Worm (Caenorhabditis elegans) whole organism, L4 larva: ENCODE results near the gene ceh-93.
"Not testable (repeated sequence)": the region's sequence is repeated elsewhere in the genome, so short reads cannot be mapped to it uniquely, and the experiment has no call there.

Experiments
- F37D6.2 ChIP-seq: sonication (generic microtip); optimal IDR thresholded peaks from 2 replicates; lab custom pipeline; 2016; ENCODE audit warnings: mild to moderate bottlenecking, missing genetic modification characterization, missing compliant biosample characterization
- T26A8.4 ChIP-seq: fragments of 200-800 bp; sonication (Bioruptor generic); IDR thresholded peaks from 2 replicates; pipeline ENCODE4 v1.3.6; 2022; ENCODE audit warnings: missing genetic modification characterization, missing compliant biosample characterization
- ZK546.5 ChIP-seq, 2 experiments: sonication (generic microtip); optimal IDR thresholded peaks; 2 replicates each; lab custom pipeline; 2017; ENCODE audit warnings: missing biosample characterization in 2 of 2, missing genetic modification characterization in 2 of 2
- aha-1 ChIP-seq: fragments of 150-350 bp; peaks from one replicate; lab custom pipeline; 2014; ENCODE audit warnings: missing biosample characterization, missing genetic modification characterization
- ceh-20 ChIP-seq: fragments of 200-800 bp; sonication (Bioruptor generic); IDR thresholded peaks from 2 replicates; pipeline ENCODE4 v1.3.6; 2022; ENCODE audit warnings: missing genetic modification reagents, missing genetic modification characterization, missing compliant biosample characterization
- ceh-44 ChIP-seq: fragments of 200-800 bp; sonication (Bioruptor generic); IDR thresholded peaks from 2 replicates; pipeline ENCODE4 v1.3.6; 2022; ENCODE audit warnings: missing genetic modification reagents, missing genetic modification characterization, missing compliant biosample characterization
- ceh-62 ChIP-seq: sonication (generic microtip); optimal IDR thresholded peaks from 2 replicates; lab custom pipeline; 2017; ENCODE audit warnings: missing biosample characterization, missing genetic modification characterization
- dmd-6 ChIP-seq: fragments of 200-800 bp; sonication (Bioruptor generic); IDR thresholded peaks from 2 replicates; pipeline ENCODE4 v1.3.6; 2022; ENCODE audit warnings: missing genetic modification reagents, missing genetic modification characterization, missing compliant biosample characterization
- dmd-8 ChIP-seq: fragments of 200-800 bp; sonication (Bioruptor generic); IDR thresholded peaks from 2 replicates; pipeline ENCODE4 v1.3.6; 2022; ENCODE audit warnings: missing genetic modification characterization, missing compliant biosample characterization
- dpl-1 ChIP-seq: fragments of 150-350 bp; optimal IDR thresholded peaks from 2 replicates; lab custom pipeline; 2014; ENCODE audit warnings: missing biosample characterization, missing genetic modification reagents, missing genetic modification characterization
- hif-1 ChIP-seq, 2 experiments: sonication (generic microtip); optimal IDR thresholded peaks; 2 replicates each; lab custom pipeline; 2016 to 2017; ENCODE audit warnings: missing compliant biosample characterization in 2 of 2, missing genetic modification characterization in 2 of 2, missing genetic modification reagents in 2 of 2, missing genotype in 2 of 2, mild to moderate bottlenecking in 1 of 2
- hlh-11 ChIP-seq: fragments of 200-800 bp; sonication (Bioruptor generic); optimal IDR thresholded peaks from 2 replicates; lab custom pipeline; 2018; ENCODE audit warnings: mild to moderate bottlenecking, missing genetic modification characterization, missing compliant biosample characterization
- hlh-30 ChIP-seq: sonication (generic microtip); optimal IDR thresholded peaks from 2 replicates; lab custom pipeline; 2017; ENCODE audit warnings: antibody characterized with exemption, mild to moderate bottlenecking, missing genetic modification characterization, missing compliant biosample characterization; ENCODE audit not compliant: insufficient read depth
- lin-13 ChIP-seq: fragments of 150-350 bp; optimal IDR thresholded peaks from 2 replicates; lab custom pipeline; 2014; ENCODE audit warnings: missing biosample characterization, missing genetic modification reagents, missing genetic modification characterization
- lin-29 ChIP-seq: fragments of 200-800 bp; sonication (Bioruptor generic); IDR thresholded peaks from 2 replicates; pipeline ENCODE4 v1.3.6; 2022; ENCODE audit warnings: missing genetic modification reagents, missing genetic modification characterization, missing compliant biosample characterization
- lin-39 ChIP-seq: fragments of 150-350 bp; optimal IDR thresholded peaks from 2 replicates; lab custom pipeline; 2014; ENCODE audit warnings: missing biosample characterization, missing genetic modification reagents, missing genetic modification characterization
- lsy-2 ChIP-seq, 2 experiments: fragments of 150-350 bp in 1 of 2; sonication (generic microtip) in 1 of 2; optimal IDR thresholded peaks; 2 replicates each; lab custom pipeline; 2014 to 2017; ENCODE audit warnings: missing biosample characterization in 2 of 2, missing genetic modification characterization in 2 of 2
- mes-2 ChIP-seq: sonication (generic microtip); optimal IDR thresholded peaks from 2 replicates; lab custom pipeline; 2016; ENCODE audit warnings: missing genotype, mild to moderate bottlenecking, missing genetic modification characterization, missing compliant biosample characterization; ENCODE audit not compliant: poor library complexity, severe bottlenecking
- mxl-2 ChIP-seq: fragments of 200-800 bp; sonication (Bioruptor generic); conservative IDR thresholded peaks from 2 replicates; pipeline ENCODE4 v1.3.6; 2022; ENCODE audit warnings: missing genetic modification reagents, missing genetic modification characterization, missing compliant biosample characterization
- mxl-3 ChIP-seq: fragments of 200-800 bp; sonication (Bioruptor generic); optimal IDR thresholded peaks from 2 replicates; lab custom pipeline; 2018; ENCODE audit warnings: mild to moderate bottlenecking, missing genetic modification characterization, missing compliant biosample characterization
- nhr-10 ChIP-seq: fragments of 150-350 bp; optimal IDR thresholded peaks from 2 replicates; lab custom pipeline; 2014; ENCODE audit warnings: missing biosample characterization, missing genetic modification characterization
- nhr-102 ChIP-seq: sonication (generic microtip); optimal IDR thresholded peaks from 2 replicates; lab custom pipeline; 2016; ENCODE audit warnings: mild to moderate bottlenecking, missing genetic modification characterization, moderate library complexity, missing compliant biosample characterization
- nhr-111 ChIP-seq: fragments of 200-800 bp; sonication (Bioruptor generic); optimal IDR thresholded peaks from 2 replicates; lab custom pipeline; 2018; ENCODE audit warnings: mild to moderate bottlenecking, missing genetic modification characterization, missing compliant biosample characterization
- nhr-41 ChIP-seq: fragments of 200-800 bp; sonication (Bioruptor generic); IDR thresholded peaks from 2 replicates; pipeline ENCODE4 v1.3.6; 2022; ENCODE audit warnings: missing genetic modification reagents, missing genetic modification characterization, missing compliant biosample characterization
- nhr-42 ChIP-seq: fragments of 200-800 bp; sonication (Bioruptor generic); IDR thresholded peaks from 2 replicates; pipeline ENCODE4 v1.3.6; 2022; ENCODE audit warnings: missing genetic modification characterization, missing compliant biosample characterization
- spr-1 ChIP-seq: sonication (generic microtip); optimal IDR thresholded peaks from 2 replicates; lab custom pipeline; 2016; ENCODE audit warnings: mild to moderate bottlenecking, missing genetic modification characterization, missing compliant biosample characterization
- tag-97 ChIP-seq: fragments of 200-800 bp; sonication (Bioruptor generic); IDR thresholded peaks from 2 replicates; pipeline ENCODE4 v1.3.6; 2022; ENCODE audit warnings: missing genetic modification characterization, missing compliant biosample characterization
- tra-1 ChIP-seq: fragments of 200-800 bp; sonication (Bioruptor generic); IDR thresholded peaks from 2 replicates; pipeline ENCODE4 v1.3.6; 2022; ENCODE audit warnings: missing genetic modification reagents, missing genetic modification characterization, missing compliant biosample characterization
- unc-130 ChIP-seq: sonication (generic microtip); optimal IDR thresholded peaks from 2 replicates; lab custom pipeline; 2016; ENCODE audit warnings: missing genetic modification reagents, missing genetic modification characterization, missing compliant biosample characterization
- unc-62 ChIP-seq, 3 experiments: fragments of 150-350 bp in 1 of 3; sonication (generic microtip); optimal IDR thresholded peaks in 2 of 3; peaks in 1 of 3; 1 replicate in 1 of 3; 2 replicates in 2 of 3; lab custom pipeline; 2014 to 2017; ENCODE audit warnings: missing biosample characterization in 3 of 3, missing genetic modification characterization in 3 of 3, missing genetic modification reagents in 3 of 3, missing genotype in 1 of 3
- zfp-3 ChIP-seq: fragments of 200-800 bp; sonication (Bioruptor generic); conservative IDR thresholded peaks from 2 replicates; pipeline ENCODE4 v1.3.6; 2022; ENCODE audit warnings: missing genetic modification reagents, missing genetic modification characterization, missing compliant biosample characterization

ceh-93 gene

DNA sequence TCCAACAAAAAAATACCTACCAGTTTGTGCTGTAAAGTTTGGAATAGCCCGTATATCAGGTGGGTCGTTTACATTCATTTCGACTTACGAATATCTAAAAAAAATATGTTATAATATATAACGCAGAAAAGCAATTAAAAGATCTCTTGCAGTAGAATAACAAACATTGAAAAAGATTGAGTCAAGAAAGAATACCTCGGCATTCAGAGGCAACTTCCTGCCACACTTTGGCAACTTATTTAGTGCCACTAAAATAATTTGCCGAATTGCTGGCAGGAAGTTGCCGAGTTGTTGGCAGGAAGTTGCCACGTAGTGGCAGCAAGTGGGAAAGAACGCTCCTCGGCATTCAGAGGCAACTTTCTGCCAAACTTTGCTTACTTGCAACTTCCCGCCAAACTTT is 41.5 kb downstream of the ceh-93 start, which contains the start of gene C04E7.3:
Gene C04E7.3 (minus strand): TSS at position 101 of the 400 bp plus-strand sequence.
- TF ChIP-seq tra-1; ZK546.5 (tag; optimal IDR thresholded peaks at IDR 0.05; lab: Kevin White, UChicago); nhr-111 (GFP tag; lab: Kevin White, UChicago): not testable (repeated sequence)

DNA sequence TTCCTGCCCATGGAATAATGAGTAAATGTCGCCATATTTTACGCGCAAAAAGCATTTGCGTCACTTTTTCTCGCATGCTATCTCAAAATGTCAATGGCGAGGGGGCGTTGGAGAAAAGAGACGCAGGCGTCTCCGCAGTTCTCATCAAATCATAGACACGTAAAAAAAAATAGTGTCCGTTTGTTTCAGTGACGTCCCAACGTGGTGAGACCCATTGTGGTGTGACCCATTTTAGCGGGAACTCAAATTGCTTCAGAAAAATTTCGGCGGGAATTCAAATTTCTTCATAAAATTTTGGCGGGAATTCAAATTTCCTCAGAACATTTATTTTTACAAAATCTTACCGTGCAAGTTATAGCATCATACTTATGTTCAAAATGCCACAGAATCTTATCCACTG is 44.8 kb downstream of the ceh-93 start:
- TF ChIP-seq lin-29 (GFP tag; lab: Robert Waterston, UW) (no peak), mxl-3 (GFP tag; lab: Kevin White, UChicago) (peak; percentile 28), aha-1 (tag; lab: Kevin White, UChicago) (no peak), nhr-102 (tag; lab: Kevin White, UChicago) (no peak), dmd-6 (GFP tag; lab: Robert Waterston, UW) (0 out of 2 replicates have a peak, but pooled peaks have one; percentile 38), nhr-41 (GFP tag; lab: Robert Waterston, UW) (no peak), dpl-1 (GFP tag; lab: Kevin White, UChicago) (peak; percentile 44), hlh-11 (tag; lab: Kevin White, UChicago) (peak; percentile 37), T26A8.4 (no peak), hif-1 (tag; optimal IDR thresholded peaks at IDR 0.05; lab: Kevin White, UChicago) (no peak), lin-39 (tag; lab: Kevin White, UChicago) (no peak), ceh-20 (GFP tag; lab: Robert Waterston, UW) (no peak), mes-2 (tag; lab: Kevin White, UChicago) (peak; percentile 36), nhr-42 (no peak), tag-97 (GFP tag; lab: Robert Waterston, UW) (no peak), mxl-2 (no peak), hlh-30 (tag; lab: Kevin White, UChicago) (peak; percentile 20), ceh-62 (tag; lab: Kevin White, UChicago) (no peak), nhr-111 (GFP tag; lab: Kevin White, UChicago) (no peak), lin-13 (GFP tag; lab: Kevin White, UChicago) (peak; percentile 75), tra-1 (no peak), zfp-3 (GFP tag; lab: Robert Waterston, UW) (no peak), nhr-10 (tag; lab: Kevin White, UChicago) (no peak), unc-130 (GFP tag; lab: Kevin White, UChicago) (no peak), lsy-2 (tag; optimal IDR thresholded peaks at IDR 0.05; lab: Kevin White, UChicago) (peak in 1 of 2 experiments; percentile 15), F37D6.2 (tag; lab: Kevin White, UChicago) (no peak), spr-1 (tag; lab: Kevin White, UChicago) (no peak)

ce11 chrX:334452-334851 is 54.1 kb downstream of the ceh-93 start:
- TF ChIP-seq dmd-8 (no peak), ceh-44 (GFP tag; lab: Robert Waterston, UW) (no peak), unc-62 (GFP tag; optimal IDR thresholded peaks at IDR 0.05 in 1 of 2; lab: Kevin White, UChicago) (peak in 1 of 2 experiments; percentile 52), unc-62 (tag; optimal IDR thresholded peaks at IDR 0.05; lab: Kevin White, UChicago) (no peak), aha-1 (tag; lab: Kevin White, UChicago) (peak; percentile 52)
